Worm (Caenorhabditis elegans) whole organism, L3 larva: ENCODE results near the gene ZK899.6.

Source experiments
- R02D3.7 ChIP-seq: fragments of 150-350 bp; optimal IDR thresholded peaks from 2 replicates; lab custom pipeline; 2014; ENCODE audit warnings: missing biosample characterization, missing genetic modification characterization
- aly-2 ChIP-seq: fragments of 150-350 bp; optimal IDR thresholded peaks from 2 replicates; lab custom pipeline; 2014; ENCODE audit warnings: missing biosample characterization, missing genetic modification characterization
- ama-1 ChIP-seq: fragments of 150-350 bp; optimal IDR thresholded peaks from 2 replicates; lab custom pipeline; 2018
- ceh-16 ChIP-seq: sonication (generic microtip); optimal IDR thresholded peaks from 2 replicates; lab custom pipeline; 2017; ENCODE audit warnings: missing biosample characterization, missing genetic modification characterization
- egl-27 ChIP-seq: sonication (generic microtip); optimal IDR thresholded peaks from 4 replicates; lab custom pipeline; 2017; ENCODE audit warnings: missing biosample characterization, missing genetic modification reagents, missing genetic modification characterization
- elt-1 ChIP-seq: fragments of 150-350 bp; optimal IDR thresholded peaks from 2 replicates; lab custom pipeline; 2014; ENCODE audit warnings: missing biosample characterization, missing genetic modification characterization
- elt-2 ChIP-seq: sonication (generic microtip); optimal IDR thresholded peaks from 2 replicates; lab custom pipeline; 2016; ENCODE audit warnings: missing genetic modification reagents, mild to moderate bottlenecking, missing genetic modification characterization, missing compliant biosample characterization
- elt-3 ChIP-seq, 3 experiments: fragments of 150-350 bp in 1 of 3; sonication (generic microtip) in 2 of 3; optimal IDR thresholded peaks; 2 replicates in 2 of 3; 4 replicates in 1 of 3; lab custom pipeline; 2014 to 2017; ENCODE audit warnings: missing biosample characterization in 3 of 3, missing genetic modification characterization in 3 of 3
- eor-1 ChIP-seq, 2 experiments: fragments of 150-350 bp; optimal IDR thresholded peaks; 2 replicates each; lab custom pipeline; 2014 to 2018; ENCODE audit warnings: missing biosample characterization in 2 of 2, missing genetic modification characterization in 2 of 2
- fkh-10 ChIP-seq: sonication (generic microtip); optimal IDR thresholded peaks from 2 replicates; lab custom pipeline; 2017; ENCODE audit warnings: missing biosample characterization, missing genetic modification reagents, missing genetic modification characterization
- fos-1 ChIP-seq: fragments of 150-350 bp; optimal IDR thresholded peaks from 2 replicates; lab custom pipeline; 2014; ENCODE audit warnings: missing biosample characterization, missing genetic modification characterization
- hmg-11 ChIP-seq: sonication (generic microtip); optimal IDR thresholded peaks from 2 replicates; lab custom pipeline; 2016; ENCODE audit warnings: missing genetic modification characterization, missing compliant biosample characterization
- lin-15B ChIP-seq: fragments of 150-350 bp; optimal IDR thresholded peaks from 2 replicates; lab custom pipeline; 2014; ENCODE audit warnings: missing biosample characterization, missing genetic modification characterization
- lin-39 ChIP-seq: fragments of 150-350 bp; optimal IDR thresholded peaks from 2 replicates; lab custom pipeline; 2018; ENCODE audit warnings: missing biosample characterization, missing genetic modification reagents, missing genetic modification characterization
- mml-1 ChIP-seq: fragments of 150-350 bp; sonication (generic microtip); optimal IDR thresholded peaks from 3 replicates; lab custom pipeline; 2014; ENCODE audit warnings: missing biosample characterization, missing genetic modification characterization
- nhr-11 ChIP-seq: fragments of 150-350 bp; optimal IDR thresholded peaks from 2 replicates; lab custom pipeline; 2014; ENCODE audit warnings: missing biosample characterization, missing genetic modification characterization
- nhr-12 ChIP-seq: fragments of 150-350 bp; optimal IDR thresholded peaks from 2 replicates; lab custom pipeline; 2014; ENCODE audit warnings: missing biosample characterization, missing genetic modification characterization
- nhr-237 ChIP-seq: fragments of 150-350 bp; optimal IDR thresholded peaks from 2 replicates; lab custom pipeline; 2014; ENCODE audit warnings: missing biosample characterization, missing genetic modification characterization
- nhr-28 ChIP-seq: fragments of 150-350 bp; optimal IDR thresholded peaks from 2 replicates; lab custom pipeline; 2014; ENCODE audit warnings: missing biosample characterization, missing genetic modification characterization
- nhr-67 ChIP-seq: fragments of 150-350 bp; optimal IDR thresholded peaks from 2 replicates; lab custom pipeline; 2014; ENCODE audit warnings: missing biosample characterization, missing genetic modification characterization
- nhr-77 ChIP-seq: fragments of 150-350 bp; optimal IDR thresholded peaks from 2 replicates; lab custom pipeline; 2014; ENCODE audit warnings: missing biosample characterization, missing genetic modification characterization
- pha-4 ChIP-seq: fragments of 150-350 bp; optimal IDR thresholded peaks from 2 replicates; lab custom pipeline; 2014; ENCODE audit warnings: missing biosample characterization, missing genetic modification reagents, missing genetic modification characterization
- pqm-1 ChIP-seq: fragments of 150-350 bp; optimal IDR thresholded peaks from 2 replicates; lab custom pipeline; 2017; ENCODE audit warnings: missing biosample characterization, missing genetic modification characterization, inconsistent platforms
- tbx-2 ChIP-seq: sonication (generic microtip); optimal IDR thresholded peaks from 2 replicates; lab custom pipeline; 2016; ENCODE audit warnings: mild to moderate bottlenecking, missing genetic modification characterization, missing compliant biosample characterization
- unc-39 ChIP-seq: sonication (generic microtip); optimal IDR thresholded peaks from 4 replicates; lab custom pipeline; 2017; ENCODE audit warnings: missing biosample characterization, missing genetic modification characterization
- unc-62 ChIP-seq: fragments of 150-350 bp; sonication (generic microtip); optimal IDR thresholded peaks from 4 replicates; lab custom pipeline; 2014; ENCODE audit warnings: missing biosample characterization, missing genetic modification reagents, missing genetic modification characterization
- zag-1 ChIP-seq: fragments of 150-350 bp; optimal IDR thresholded peaks from 2 replicates; lab custom pipeline; 2014; ENCODE audit warnings: missing biosample characterization, missing genetic modification characterization
- ztf-4 ChIP-seq: fragments of 150-350 bp; optimal IDR thresholded peaks from 2 replicates; lab custom pipeline; 2014; ENCODE audit warnings: missing biosample characterization, missing genetic modification characterization

ZK899.6 gene

DNA sequence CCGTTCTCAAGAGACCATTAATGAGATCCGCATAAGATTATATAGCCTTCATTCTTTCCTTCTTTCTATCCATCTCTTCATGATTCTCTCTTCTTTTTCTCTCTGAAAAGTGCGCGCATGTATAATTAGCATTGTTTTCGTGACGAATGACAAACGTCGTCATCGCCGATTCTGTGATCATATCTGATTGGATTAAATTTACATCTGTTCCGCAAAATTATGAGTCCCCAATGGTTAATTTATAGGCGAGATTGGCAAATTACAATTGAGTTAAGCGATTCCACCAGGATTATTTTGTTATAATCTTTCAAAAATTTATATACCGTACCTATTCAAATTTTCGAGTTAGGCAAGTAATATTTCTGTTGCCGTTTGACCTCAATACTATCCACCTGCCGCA, 41.1 kb downstream of the ZK899.6 start:
- TF ChIP-seq egl-27 (tag; lab: Kevin White, UChicago): no peak
- TF ChIP-seq nhr-237 (tag; lab: Kevin White, UChicago): no peak
- TF ChIP-seq zag-1 (tag; lab: Kevin White, UChicago): no peak
- no peak for TF ChIP-seq unc-62 (GFP tag; lab: Kevin White, UChicago)
- TF ChIP-seq pqm-1 (tag; lab: Kevin White, UChicago): no peak
- no peak for TF ChIP-seq ceh-16
- no peak for TF ChIP-seq pha-4 (tag; lab: Kevin White, UChicago)
- TF ChIP-seq nhr-77: no peak

DNA sequence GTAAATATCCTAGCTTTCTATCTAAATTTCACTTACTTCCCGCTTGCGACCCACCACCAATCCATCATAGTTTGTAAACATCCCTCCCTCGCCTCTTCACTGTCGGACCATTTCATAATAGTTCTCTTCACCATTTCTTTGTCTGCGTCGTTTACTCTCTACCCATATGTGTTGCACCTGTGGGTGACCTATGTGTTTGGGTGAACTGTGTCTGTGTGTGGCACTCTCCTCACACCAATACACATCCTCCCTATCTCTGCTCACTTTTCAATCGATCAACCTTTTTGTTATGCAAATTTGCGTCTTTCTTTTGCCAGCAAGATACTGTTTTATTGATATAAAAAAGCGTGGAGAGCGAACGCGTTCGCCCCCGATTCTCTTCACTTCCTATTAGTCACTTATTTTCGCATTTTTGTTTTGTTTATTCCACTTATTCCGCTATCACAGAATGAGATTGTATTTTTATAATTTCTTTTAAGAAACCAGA, 41.8 kb downstream of the ZK899.6 start:
- peak; percentile 15 for TF ChIP-seq lin-39 (tag; lab: Kevin White, UChicago)
- TF ChIP-seq nhr-28: no peak

DNA sequence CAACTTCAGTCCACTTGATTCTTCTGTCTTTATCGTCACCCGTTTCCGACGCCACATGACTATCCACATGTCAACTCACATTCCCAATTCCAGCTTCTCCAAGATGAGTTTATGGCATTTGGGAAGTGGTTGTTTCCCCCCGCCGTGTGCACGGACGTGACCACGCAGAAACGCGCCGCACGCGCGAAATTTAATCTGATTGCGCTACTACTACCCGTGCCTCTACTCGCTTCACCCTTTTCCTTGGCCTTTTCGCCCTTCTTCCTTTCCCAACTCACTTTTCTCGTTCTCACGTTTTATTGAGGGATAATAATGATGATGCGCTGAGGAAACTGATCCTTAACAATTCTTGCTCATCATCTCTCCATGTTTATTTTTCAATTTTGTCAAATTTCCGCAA, 43.2 kb downstream of the ZK899.6 start:
- no peak for TF ChIP-seq ztf-4
- TF ChIP-seq lin-15B (tag; lab: Kevin White, UChicago): peak; percentile 3
- TF ChIP-seq elt-1 (tag; lab: Kevin White, UChicago): no peak

DNA sequence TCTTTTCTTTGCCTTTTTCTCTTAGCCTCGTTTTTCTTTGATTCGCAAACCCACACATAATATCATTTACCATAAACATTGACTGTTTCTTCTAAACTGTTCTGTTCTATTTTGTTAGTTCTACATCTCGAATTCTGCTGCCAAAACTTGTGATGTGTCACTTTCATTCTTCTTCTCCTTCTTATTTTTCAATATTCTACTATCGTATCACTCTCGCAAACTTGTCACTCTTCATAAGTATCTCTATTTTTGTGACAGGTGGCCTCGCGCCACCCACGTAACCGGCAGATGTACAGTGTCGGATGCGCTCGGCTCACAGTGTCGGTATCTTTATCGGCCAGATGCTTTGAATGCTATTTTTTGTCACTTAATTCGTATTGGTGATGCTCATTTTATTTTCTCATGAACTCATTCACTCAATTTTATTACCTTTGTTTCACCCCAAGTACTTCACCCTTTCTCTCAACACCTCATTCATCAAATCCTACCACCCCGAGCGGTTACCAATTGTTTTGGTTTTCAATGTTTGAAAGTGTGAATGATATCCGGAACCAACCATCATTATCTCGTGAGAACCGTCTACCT, 45.4 kb downstream of the ZK899.6 start:
- TF ChIP-seq hmg-11 (tag; lab: Kevin White, UChicago) (no peak), pha-4 (tag; lab: Kevin White, UChicago) (peak; percentile 18)

DNA sequence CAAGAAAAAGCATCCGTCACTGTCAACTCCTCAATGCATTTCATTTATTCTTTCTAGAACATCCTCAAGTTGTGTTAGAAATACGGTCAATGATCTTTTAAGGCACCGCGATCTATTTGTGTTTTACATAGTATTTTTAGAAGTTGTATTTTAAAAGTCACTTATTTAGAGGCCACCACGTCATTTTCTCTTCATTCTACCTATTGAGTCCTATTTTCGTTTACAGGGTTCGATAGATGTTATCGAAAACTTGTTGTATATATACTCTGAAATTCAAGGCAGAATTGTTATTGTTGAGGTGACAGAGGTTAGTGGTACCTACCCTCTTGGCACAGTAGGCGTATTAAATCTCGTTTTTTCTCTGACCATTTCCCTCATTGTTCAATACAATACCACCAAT, 46.4 kb downstream of the ZK899.6 start:
- no peak for TF ChIP-seq egl-27 (tag; lab: Kevin White, UChicago)
- no peak for TF ChIP-seq fkh-10 (GFP tag; lab: Kevin White, UChicago)
- no peak for TF ChIP-seq nhr-11 (tag; lab: Kevin White, UChicago)
- TF ChIP-seq eor-1 (tag; optimal IDR thresholded peaks at IDR 0.05; lab: Kevin White, UChicago): no peak
- TF ChIP-seq hmg-11 (tag; lab: Kevin White, UChicago): no peak
- no peak for TF ChIP-seq nhr-12 (tag; lab: Kevin White, UChicago)
- TF ChIP-seq fos-1 (tag; lab: Kevin White, UChicago): no peak
- TF ChIP-seq tbx-2 (tag; lab: Kevin White, UChicago): no peak
- TF ChIP-seq zag-1 (tag; lab: Kevin White, UChicago): no peak
- no peak for TF ChIP-seq nhr-237 (tag; lab: Kevin White, UChicago)
- TF ChIP-seq, all 47 proteins: peak for 0

DNA sequence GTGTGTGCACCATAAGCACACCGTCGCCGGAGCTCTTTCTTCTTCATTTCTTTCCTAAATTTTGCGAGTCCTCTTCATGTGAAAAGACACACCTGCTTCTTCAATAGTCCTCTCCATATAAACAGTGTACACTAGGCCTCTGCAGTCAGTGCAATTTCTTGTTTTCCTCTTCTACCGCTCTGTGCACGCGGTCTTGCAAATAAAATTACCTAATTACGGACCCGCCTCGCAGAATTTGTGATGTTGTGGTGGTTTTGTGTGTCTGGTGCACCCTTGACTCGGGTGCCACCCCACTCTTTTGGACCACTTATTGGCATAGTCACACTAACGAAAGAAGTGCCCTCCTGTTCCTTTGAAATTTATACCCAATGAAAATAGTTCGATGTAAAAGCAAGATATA, 46.8 kb downstream of the ZK899.6 start:
- TF ChIP-seq elt-3 (tag; optimal IDR thresholded peaks at IDR 0.05; lab: Kevin White, UChicago) (no peak), pha-4 (tag; lab: Kevin White, UChicago) (no peak), ama-1 (no peak), R02D3.7 (tag; lab: Kevin White, UChicago) (no peak), pqm-1 (tag; lab: Kevin White, UChicago) (no peak), nhr-67 (tag; lab: Kevin White, UChicago) (no peak)

DNA sequence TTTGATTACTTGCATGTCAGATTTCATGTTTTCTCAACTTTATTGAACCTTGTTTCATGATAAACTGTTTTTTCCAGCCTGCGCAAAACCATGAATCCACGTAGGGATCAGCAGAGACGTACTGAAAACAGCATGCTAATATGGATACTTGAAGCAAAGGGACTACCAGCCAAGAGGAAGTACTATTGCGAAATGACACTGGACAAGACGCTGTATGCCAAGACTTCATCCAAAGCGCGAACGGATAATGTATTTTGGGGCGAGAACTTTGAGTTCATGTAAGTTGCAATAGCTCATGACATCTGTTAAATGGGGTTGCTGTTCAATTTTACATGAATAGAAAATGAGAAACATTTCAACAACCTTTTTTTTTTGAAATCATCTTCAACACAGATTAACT, 47.3 kb downstream of the ZK899.6 start:
- TF ChIP-seq mml-1: no peak
- TF ChIP-seq unc-39: no peak
- TF ChIP-seq, all 47 proteins: peak for 0

DNA sequence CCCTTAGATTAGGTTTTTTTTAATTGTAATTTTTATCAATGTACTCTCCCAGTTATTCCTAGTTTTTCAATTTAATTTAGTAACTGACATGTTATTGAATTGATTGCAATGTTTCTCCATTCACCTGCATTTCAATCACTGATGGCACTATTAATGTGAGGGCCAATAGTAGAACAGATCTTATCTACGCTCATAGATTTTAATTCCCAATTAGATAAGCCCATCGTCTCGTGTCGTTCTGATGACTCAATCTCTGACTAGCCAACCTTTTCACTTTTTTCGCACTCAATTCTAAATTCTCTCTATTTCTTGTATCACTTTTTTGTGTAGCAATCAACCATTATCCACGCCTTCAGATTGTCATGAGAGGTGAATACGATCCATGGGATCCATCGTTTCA, 49.3 kb downstream of the ZK899.6 start:
- TF ChIP-seq elt-2 (tag; lab: Kevin White, UChicago): no peak
- no peak for TF ChIP-seq aly-2 (tag; lab: Kevin White, UChicago)
- TF ChIP-seq elt-1 (tag; lab: Kevin White, UChicago): peak; percentile 86
